Worm (Caenorhabditis elegans): ENCODE measurements around the gene hda-5.

- TF ChIP-seq ztf-4 (tag; optimal IDR thresholded peaks at IDR 0.05) (no peak), C34F6.9 (tag; optimal IDR thresholded peaks at IDR 0.05) (no peak), nhr-129 (tag; optimal IDR thresholded peaks at IDR 0.05) (no peak), sem-4 (tag; optimal IDR thresholded peaks at IDR 0.05) (no peak), lin-13 (GFP tag; optimal IDR thresholded peaks at IDR 0.05) (no peak)
These were observed 31.1 kb downstream of the hda-5 start, which contains the start of gene pes-5 for ce11 chrII:11829920-11830319.

Measured in whole organism, L2 larva.